Worm (Caenorhabditis elegans) whole organism, L4 larva: ENCODE results near the gene C48B4.8.

Source experiments
- F10B5.3 ChIP-seq: sonication (generic microtip); optimal IDR thresholded peaks from 2 replicates; lab custom pipeline; 2016; ENCODE audit warnings: mild to moderate bottlenecking, missing genetic modification characterization, missing compliant biosample characterization
- F26F4.8 ChIP-seq: fragments of 200-800 bp; sonication (Bioruptor generic); conservative IDR thresholded peaks from 2 replicates; pipeline ENCODE4 v1.3.6; 2022; ENCODE audit warnings: missing genetic modification characterization, missing compliant biosample characterization
- F44E2.7 ChIP-seq: fragments of 200-800 bp; sonication (Bioruptor generic); IDR thresholded peaks from 2 replicates; pipeline ENCODE4 v2.1.2; 2022; ENCODE audit warnings: missing genetic modification characterization, missing compliant biosample characterization
- F49E8.2 ChIP-seq: sonication (generic microtip); optimal IDR thresholded peaks from 2 replicates; lab custom pipeline; 2016; ENCODE audit warnings: missing compliant biosample characterization, mild to moderate bottlenecking, missing genetic modification characterization, borderline replicate concordance
- Y105C5A.15 ChIP-seq: fragments of 200-800 bp; sonication (Bioruptor generic); IDR thresholded peaks from 2 replicates; pipeline ENCODE4 v1.3.6; 2022; ENCODE audit warnings: missing genetic modification characterization, missing compliant biosample characterization
- Y48G9A.11 ChIP-seq: fragments of 200-800 bp; sonication (Bioruptor generic); IDR thresholded peaks from 2 replicates; pipeline ENCODE4 v1.3.6; 2022; ENCODE audit warnings: missing genetic modification reagents, missing genetic modification characterization, missing compliant biosample characterization
- aly-2 ChIP-seq: sonication (generic microtip); optimal IDR thresholded peaks from 2 replicates; lab custom pipeline; 2018; ENCODE audit warnings: missing biosample characterization, missing genetic modification characterization
- attf-4 ChIP-seq: sonication (generic microtip); optimal IDR thresholded peaks from 3 replicates; lab custom pipeline; 2017; ENCODE audit warnings: missing biosample characterization, missing genetic modification characterization
- ceh-20 ChIP-seq: fragments of 200-800 bp; sonication (Bioruptor generic); IDR thresholded peaks from 2 replicates; pipeline ENCODE4 v1.3.6; 2022; ENCODE audit warnings: missing genetic modification reagents, missing genetic modification characterization, missing compliant biosample characterization
- ceh-82 ChIP-seq: sonication (generic microtip); optimal IDR thresholded peaks from 2 replicates; lab custom pipeline; 2017; ENCODE audit warnings: missing biosample characterization, missing genetic modification characterization
- ctbp-1 ChIP-seq: fragments of 200-800 bp; sonication (Bioruptor generic); IDR thresholded peaks from 2 replicates; pipeline ENCODE4 v1.3.6; 2022; ENCODE audit warnings: missing genetic modification reagents, missing genetic modification characterization, missing compliant biosample characterization
- daf-16 ChIP-seq, 3 experiments: sonication (generic microtip); optimal IDR thresholded peaks; 2 replicates each; lab custom pipeline; 2016 to 2017; ENCODE audit warnings: missing genetic modification characterization in 3 of 3, missing genetic modification reagents in 3 of 3, mild to moderate bottlenecking in 2 of 3, missing compliant biosample characterization in 2 of 3, missing biosample characterization in 1 of 3, moderate library complexity in 1 of 3
- daf-19 ChIP-seq: fragments of 200-800 bp; sonication (Bioruptor generic); conservative IDR thresholded peaks from 2 replicates; pipeline ENCODE4 v1.3.6; 2022; ENCODE audit warnings: missing genetic modification characterization, missing compliant biosample characterization
- duxl-1 ChIP-seq: sonication (generic microtip); optimal IDR thresholded peaks from 2 replicates; lab custom pipeline; 2016; ENCODE audit warnings: mild to moderate bottlenecking, missing genetic modification characterization, moderate library complexity, missing compliant biosample characterization; ENCODE audit not compliant: poor library complexity
- egl-43 ChIP-seq: fragments of 200-800 bp; sonication (Bioruptor generic); IDR thresholded peaks from 2 replicates; pipeline ENCODE4 v1.3.6; 2022; ENCODE audit warnings: missing genetic modification reagents, missing genetic modification characterization, missing compliant biosample characterization
- gei-8 ChIP-seq: fragments of 200-800 bp; sonication (Bioruptor generic); optimal IDR thresholded peaks from 2 replicates; lab custom pipeline; 2018; ENCODE audit warnings: mild to moderate bottlenecking, missing genetic modification characterization, missing compliant biosample characterization
- hif-1 ChIP-seq, 2 experiments: sonication (generic microtip); optimal IDR thresholded peaks; 2 replicates each; lab custom pipeline; 2016 to 2017; ENCODE audit warnings: missing compliant biosample characterization in 2 of 2, missing genetic modification characterization in 2 of 2, missing genetic modification reagents in 2 of 2, missing genotype in 2 of 2, mild to moderate bottlenecking in 1 of 2
- jun-1 ChIP-seq: fragments of 150-350 bp; optimal IDR thresholded peaks from 2 replicates; lab custom pipeline; 2014; ENCODE audit warnings: missing biosample characterization, missing genetic modification reagents, missing genetic modification characterization
- lin-1 ChIP-seq: fragments of 200-800 bp; sonication (Bioruptor generic); IDR thresholded peaks from 2 replicates; pipeline ENCODE4 v1.3.6; 2022; ENCODE audit warnings: missing genetic modification reagents, missing genetic modification characterization, missing compliant biosample characterization
- lin-29 ChIP-seq: fragments of 200-800 bp; sonication (Bioruptor generic); IDR thresholded peaks from 2 replicates; pipeline ENCODE4 v1.3.6; 2022; ENCODE audit warnings: missing genetic modification reagents, missing genetic modification characterization, missing compliant biosample characterization
- lin-38 ChIP-seq: fragments of 200-800 bp; sonication (Bioruptor generic); IDR thresholded peaks from 2 replicates; pipeline ENCODE4 v1.3.6; 2022; ENCODE audit warnings: missing genetic modification reagents, missing genetic modification characterization, missing compliant biosample characterization
- lin-39 ChIP-seq: fragments of 150-350 bp; optimal IDR thresholded peaks from 2 replicates; lab custom pipeline; 2014; ENCODE audit warnings: missing biosample characterization, missing genetic modification reagents, missing genetic modification characterization
- mdl-1 ChIP-seq, 2 experiments: fragments of 150-350 bp in 1 of 2; sonication (generic microtip) in 1 of 2; optimal IDR thresholded peaks; 2 replicates each; lab custom pipeline; 2014 to 2017; ENCODE audit warnings: missing biosample characterization in 2 of 2, missing genetic modification characterization in 2 of 2
- mep-1 ChIP-seq: fragments of 150-350 bp; sonication (generic microtip); optimal IDR thresholded peaks from 3 replicates; lab custom pipeline; 2014; ENCODE audit warnings: missing biosample characterization, missing genetic modification characterization
- mxl-2 ChIP-seq: fragments of 200-800 bp; sonication (Bioruptor generic); conservative IDR thresholded peaks from 2 replicates; pipeline ENCODE4 v1.3.6; 2022; ENCODE audit warnings: missing genetic modification reagents, missing genetic modification characterization, missing compliant biosample characterization
- mxl-3 ChIP-seq: fragments of 200-800 bp; sonication (Bioruptor generic); optimal IDR thresholded peaks from 2 replicates; lab custom pipeline; 2018; ENCODE audit warnings: mild to moderate bottlenecking, missing genetic modification characterization, missing compliant biosample characterization
- nhr-10 ChIP-seq: fragments of 150-350 bp; optimal IDR thresholded peaks from 2 replicates; lab custom pipeline; 2014; ENCODE audit warnings: missing biosample characterization, missing genetic modification characterization
- nhr-11 ChIP-seq: fragments of 150-350 bp; optimal IDR thresholded peaks from 2 replicates; lab custom pipeline; 2014; ENCODE audit warnings: missing biosample characterization, missing genetic modification characterization
- nhr-25 ChIP-seq: sonication (generic microtip); optimal IDR thresholded peaks from 2 replicates; lab custom pipeline; 2017; ENCODE audit warnings: missing genetic modification characterization, mild to moderate bottlenecking, missing compliant biosample characterization, antibody characterized with exemption, moderate library complexity, borderline replicate concordance; ENCODE audit not compliant: insufficient read depth
- nhr-42 ChIP-seq: fragments of 200-800 bp; sonication (Bioruptor generic); IDR thresholded peaks from 2 replicates; pipeline ENCODE4 v1.3.6; 2022; ENCODE audit warnings: missing genetic modification characterization, missing compliant biosample characterization
- nhr-48 ChIP-seq: sonication (generic microtip); optimal IDR thresholded peaks from 2 replicates; lab custom pipeline; 2016; ENCODE audit warnings: mild to moderate bottlenecking, missing genetic modification characterization, missing compliant biosample characterization
- nhr-76 ChIP-seq: fragments of 150-350 bp; optimal IDR thresholded peaks from 2 replicates; lab custom pipeline; 2014; ENCODE audit warnings: missing biosample characterization, missing genetic modification characterization
- nhr-77 ChIP-seq: fragments of 150-350 bp; optimal IDR thresholded peaks from 2 replicates; lab custom pipeline; 2014; ENCODE audit warnings: missing biosample characterization, missing genetic modification characterization
- rbr-2 ChIP-seq: sonication (generic microtip); optimal IDR thresholded peaks from 2 replicates; lab custom pipeline; 2016; ENCODE audit warnings: missing genotype, missing genetic modification characterization, missing compliant biosample characterization
- set-16 ChIP-seq: fragments of 200-800 bp; sonication (Bioruptor generic); IDR thresholded peaks from 2 replicates; pipeline ENCODE4 v1.3.6; 2022; ENCODE audit warnings: missing genetic modification reagents, missing genetic modification characterization, missing compliant biosample characterization
- skn-1 ChIP-seq: fragments of 150-350 bp; optimal IDR thresholded peaks from 2 replicates; lab custom pipeline; 2014; ENCODE audit warnings: missing biosample characterization, missing genetic modification characterization
- snpc-1.2 ChIP-seq: fragments of 200-800 bp; sonication (Bioruptor generic); IDR thresholded peaks from 2 replicates; pipeline ENCODE4 v1.3.6; 2022; ENCODE audit warnings: missing genetic modification reagents, missing genetic modification characterization, missing compliant biosample characterization
- snpc-4 ChIP-seq: fragments of 150-350 bp; optimal IDR thresholded peaks from 2 replicates; lab custom pipeline; 2014; ENCODE audit warnings: missing biosample characterization, missing genetic modification characterization
- tra-1 ChIP-seq: fragments of 200-800 bp; sonication (Bioruptor generic); IDR thresholded peaks from 2 replicates; pipeline ENCODE4 v1.3.6; 2022; ENCODE audit warnings: missing genetic modification reagents, missing genetic modification characterization, missing compliant biosample characterization
- unc-39 ChIP-seq: sonication (generic microtip); optimal IDR thresholded peaks from 2 replicates; lab custom pipeline; 2017; ENCODE audit warnings: missing biosample characterization, missing genetic modification characterization
- vab-7 ChIP-seq: fragments of 200-800 bp; sonication (Bioruptor generic); IDR thresholded peaks from 2 replicates; pipeline ENCODE4 v1.3.6; 2022; ENCODE audit warnings: missing genetic modification reagents, missing genetic modification characterization, missing compliant biosample characterization
- zag-1 ChIP-seq: fragments of 150-350 bp; optimal IDR thresholded peaks from 2 replicates; lab custom pipeline; 2014; ENCODE audit warnings: missing biosample characterization, missing genetic modification characterization
- zfp-2 ChIP-seq: sonication (generic microtip); optimal IDR thresholded peaks from 2 replicates; lab custom pipeline; 2016; ENCODE audit warnings: mild to moderate bottlenecking, missing genetic modification characterization, missing compliant biosample characterization
- zip-11 ChIP-seq: fragments of 200-800 bp; sonication (Bioruptor generic); IDR thresholded peaks from 2 replicates; pipeline ENCODE4 v1.3.6; 2022; ENCODE audit warnings: missing genetic modification characterization, missing compliant biosample characterization

The C48B4.8 gene

ce11 chrIII:9521410-9522090 lies 39.5 kb downstream of the C48B4.8 start, which contains the start of the genes clu-1 and prp-40 (continued):
- TF ChIP-seq snpc-4 (peak; percentile 23), nhr-77 (tag; lab: Kevin White, UChicago) (peak; percentile 78), vab-7 (GFP tag; lab: Robert Waterston, UW) (peak; percentile 43; the same call in 1 of the 2 replicates), egl-43 (GFP tag; lab: Robert Waterston, UW) (peak; percentile 28; the same call in 1 of the 2 replicates), jun-1 (tag; lab: Kevin White, UChicago) (peak; percentile 45), ctbp-1 (GFP tag; lab: Robert Waterston, UW) (peak; percentile 48; the same call in 1 of the 2 replicates), mxl-3 (GFP tag; lab: Kevin White, UChicago) (peak; percentile 35), mep-1 (tag; lab: Kevin White, UChicago) (peak; percentile 92), nhr-25 (tag; lab: Kevin White, UChicago) (peak; percentile 49), lin-1 (no peak), F44E2.7 (GFP tag; lab: Robert Waterston, UW) (no peak), attf-4 (tag; lab: Kevin White, UChicago) (no peak), nhr-42 (GFP tag; lab: Robert Waterston, UW) (peak; percentile 79; the same call in 1 of the 2 replicates), snpc-1.2 (GFP tag; lab: Robert Waterston, UW) (0 out of 2 replicates have a peak, but pooled peaks have one; percentile 14), unc-39 (no peak), aly-2 (tag; lab: Kevin White, UChicago) (no peak), F49E8.2 (tag; lab: Kevin White, UChicago) (peak; percentile 24), nhr-10 (tag; lab: Kevin White, UChicago) (peak; percentile 18), nhr-11 (tag; lab: Kevin White, UChicago) (peak; percentile 85), set-16 (GFP tag; lab: Robert Waterston, UW) (no peak), nhr-76 (tag; lab: Kevin White, UChicago) (no peak), gei-8 (no peak), ceh-20 (GFP tag; lab: Robert Waterston, UW) (peak; percentile 52; the same call in 1 of the 2 replicates), ceh-82 (tag; lab: Kevin White, UChicago) (no peak), lin-38 (GFP tag; lab: Robert Waterston, UW) (peak; percentile 96)

- TF ChIP-seq nhr-11 (tag; lab: Kevin White, UChicago) (no peak), hif-1 (tag; optimal IDR thresholded peaks at IDR 0.05; lab: Kevin White, UChicago) (no peak), daf-16 (GFP tag; optimal IDR thresholded peaks at IDR 0.05; lab: Kevin White, UChicago) (no peak), daf-16 (tag; optimal IDR thresholded peaks at IDR 0.05; lab: Kevin White, UChicago) (peak; percentile 5), skn-1 (tag; lab: Kevin White, UChicago) (no peak), snpc-4 (no peak)
Measured at ce11 chrIII:9516148-9516547, 44.9 kb downstream of the C48B4.8 start, which contains the start of gene F55H2.7. Gene F55H2.7 (minus strand): TSS chrIII:9516248.

DNA sequence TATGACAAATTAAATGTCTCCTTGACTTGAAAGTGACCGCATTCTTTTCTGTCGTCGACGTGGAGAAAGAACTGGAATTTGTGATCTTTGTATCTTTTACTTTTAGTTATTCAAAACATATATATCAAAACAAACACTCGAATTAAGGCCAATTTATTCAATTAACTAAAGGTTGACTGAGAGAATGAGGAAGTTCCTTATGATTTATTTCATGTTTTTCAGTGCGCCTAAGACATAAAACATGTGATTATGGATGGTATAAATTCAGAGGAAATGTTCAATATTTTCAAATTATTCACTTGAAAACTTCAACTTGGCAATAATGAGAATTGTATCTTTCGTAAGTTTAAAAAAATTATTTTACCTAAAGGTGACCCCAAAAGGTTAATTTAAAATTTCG lies 47.5 kb downstream of the C48B4.8 start, which contains the start of gene F55H2.8:
F55H2.8 (plus strand) TSS at position 301 of the 400 bp plus-strand sequence.
- TF ChIP-seq nhr-77 (tag; lab: Kevin White, UChicago), result no peak
- TF ChIP-seq mdl-1 (tag; optimal IDR thresholded peaks at IDR 0.05; lab: Kevin White, UChicago), result no peak
- TF ChIP-seq tra-1 (GFP tag; lab: Robert Waterston, UW), result no peak
- no peak for TF ChIP-seq egl-43 (GFP tag; lab: Robert Waterston, UW)
- no peak for TF ChIP-seq Y48G9A.11
- TF ChIP-seq mxl-2 (GFP tag; lab: Robert Waterston, UW), result no peak
- TF ChIP-seq nhr-48 (tag; lab: Kevin White, UChicago), result no peak
- TF ChIP-seq duxl-1 (tag; lab: Kevin White, UChicago), result no peak
- TF ChIP-seq ceh-82 (tag; lab: Kevin White, UChicago), result no peak
- no peak for TF ChIP-seq attf-4 (tag; lab: Kevin White, UChicago)
- no peak for TF ChIP-seq zfp-2
- no peak for TF ChIP-seq zag-1 (tag; lab: Kevin White, UChicago)
- TF ChIP-seq lin-29 (GFP tag; lab: Robert Waterston, UW), result no peak
- no peak for TF ChIP-seq daf-19 (GFP tag; lab: Robert Waterston, UW)
- no peak for TF ChIP-seq rbr-2 (tag; lab: Kevin White, UChicago)
- TF ChIP-seq lin-39 (tag; lab: Kevin White, UChicago), result no peak
- no peak for TF ChIP-seq F26F4.8
- no peak for TF ChIP-seq F10B5.3 (tag; lab: Kevin White, UChicago)
- no peak for TF ChIP-seq zip-11 (GFP tag; lab: Robert Waterston, UW)
- TF ChIP-seq Y105C5A.15 (GFP tag; lab: Robert Waterston, UW), result no peak
